Worm (Caenorhabditis elegans): Measurements from ENCODE around the gene F40H6.5.

The F40H6.5 gene

DNA sequence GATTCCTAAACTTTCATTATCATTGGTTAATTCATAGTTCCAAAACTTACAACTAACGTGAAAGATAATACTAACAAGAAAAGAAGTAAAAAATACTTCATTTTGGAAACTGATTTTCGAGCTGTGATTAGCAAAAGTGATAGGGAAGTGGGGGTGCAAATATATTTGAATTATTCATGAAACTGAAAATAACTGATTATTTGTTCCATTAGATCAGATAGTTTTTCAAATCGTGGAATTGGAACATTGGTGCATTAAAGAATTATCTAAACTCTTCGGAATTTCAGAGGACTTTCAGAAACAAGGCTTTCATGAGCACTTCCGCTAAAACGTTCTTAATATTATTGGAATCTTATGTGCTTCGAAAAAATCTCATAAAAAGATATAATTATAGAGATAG lies at the start of gene F40H6.5:
TSS of gene F40H6.5 (minus strand) at position 101 of the 400 bp plus-strand sequence.
- TF ChIP-seq zfh-2 (GFP tag; conservative IDR thresholded peaks at IDR 0.05): no peak
- TF ChIP-seq F57C9.4 (tag; optimal IDR thresholded peaks at IDR 0.05): no peak
- no peak for TF ChIP-seq repo-1 (tag; optimal IDR thresholded peaks at IDR 0.05)

- no peak for TF ChIP-seq madf-6 (GFP tag; IDR thresholded peaks at IDR 0.05)
- TF ChIP-seq snpc-1.1 (tag; optimal IDR thresholded peaks at IDR 0.05; ENCODE audit: insufficient read depth): no peak
- no peak for TF ChIP-seq T26A5.8 (tag; optimal IDR thresholded peaks at IDR 0.05)
- TF ChIP-seq ccch-3 (GFP tag; optimal IDR thresholded peaks at IDR 0.05): no peak
- no peak for TF ChIP-seq ZK185.1 (tag; optimal IDR thresholded peaks at IDR 0.05; ENCODE audit: poor library complexity, severe bottlenecking)
- TF ChIP-seq bed-1 (GFP tag; IDR thresholded peaks at IDR 0.05): no peak
Measured at ce11 chrIII:6102762-6103161, 47.2 kb upstream of the F40H6.5 start, which contains the start of gene C05D10.4. Gene C05D10.4 (minus strand): TSS chrIII:6102862.

ce11 chrIII:6095654-6096053 lies 40.0 kb upstream of the F40H6.5 start:
- no peak for TF ChIP-seq F37B4.10 (GFP tag; IDR thresholded peaks at IDR 0.05)
- no peak for TF ChIP-seq hsf-1 (GFP tag; IDR thresholded peaks at IDR 0.05)
- no peak for TF ChIP-seq mes-4 (tag; optimal IDR thresholded peaks at IDR 0.05)
- TF ChIP-seq snpc-3.4 (tag; optimal IDR thresholded peaks at IDR 0.05): no peak
- TF ChIP-seq cebp-1 (GFP tag; IDR thresholded peaks at IDR 0.05): no peak
- TF ChIP-seq cebp-1 (tag; optimal IDR thresholded peaks at IDR 0.05): no peak
- no peak for TF ChIP-seq nhr-80 (tag; optimal IDR thresholded peaks at IDR 0.05)
- TF ChIP-seq xnd-1 (tag; optimal IDR thresholded peaks at IDR 0.05): no peak
- TF ChIP-seq chd-7 (tag; optimal IDR thresholded peaks at IDR 0.05): no peak
- TF ChIP-seq F10E7.11 (tag; optimal IDR thresholded peaks at IDR 0.05): no peak

DNA sequence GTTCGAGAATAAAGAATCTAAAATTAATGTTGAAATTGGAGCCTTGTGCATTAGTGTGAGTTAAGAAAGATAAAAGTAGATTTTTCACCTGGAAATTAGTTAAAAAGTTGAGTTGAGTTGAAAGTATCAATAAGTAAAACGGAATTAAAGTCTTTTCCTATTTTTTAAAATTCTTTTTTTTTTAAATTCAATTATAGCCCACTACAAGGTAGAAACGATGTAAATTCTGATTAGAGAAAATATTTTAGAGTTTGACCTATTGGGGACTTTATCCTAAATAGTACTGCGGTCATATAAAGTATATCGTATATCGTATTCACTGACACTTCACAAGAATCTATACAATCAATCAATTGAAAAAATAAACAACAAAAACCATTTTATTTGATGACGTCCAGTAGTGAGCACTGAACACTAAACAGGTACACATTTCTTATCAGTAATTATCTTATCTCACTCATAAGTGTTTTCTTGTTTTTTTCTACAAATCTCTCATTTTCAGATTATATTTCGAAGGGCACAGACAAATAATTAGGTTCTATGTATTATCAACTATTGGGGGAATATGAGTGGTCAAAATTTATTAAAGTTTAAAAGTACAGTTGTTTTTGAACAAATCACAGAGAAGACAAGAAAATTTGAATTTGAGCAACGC lies 32.2 kb upstream of the F40H6.5 start, which contains the start of gene wht-1:
TSS of gene wht-1 (minus strand) at position 51 of the 655 bp plus-strand sequence.
- TF ChIP-seq tbx-9 (tag; optimal IDR thresholded peaks at IDR 0.05; ENCODE audit: borderline replicate concordance) (no peak), nhr-80 (tag; optimal IDR thresholded peaks at IDR 0.05) (peak; percentile 45)

- TF ChIP-seq sptf-2 (GFP tag; optimal IDR thresholded peaks at IDR 0.05): no peak
- no peak for TF ChIP-seq chd-7 (tag; optimal IDR thresholded peaks at IDR 0.05)
- TF ChIP-seq F33H1.4 (GFP tag; IDR thresholded peaks at IDR 0.05): no peak
- no peak for TF ChIP-seq lin-35 (GFP tag; optimal IDR thresholded peaks at IDR 0.05)
- no peak for TF ChIP-seq let-607 (tag; optimal IDR thresholded peaks at IDR 0.05)
- TF ChIP-seq Y53G8AR.9 (GFP tag; conservative IDR thresholded peaks at IDR 0.05): no peak
- TF ChIP-seq tlf-1 (GFP tag; optimal IDR thresholded peaks at IDR 0.05): no peak
- no peak for TF ChIP-seq Y56A3A.18 (GFP tag; IDR thresholded peaks at IDR 0.05)
- no peak for TF ChIP-seq nhr-120 (GFP tag; IDR thresholded peaks at IDR 0.05)
- TF ChIP-seq K11D2.4 (GFP tag; IDR thresholded peaks at IDR 0.05): no peak
- no peak for TF ChIP-seq hmg-20 (GFP tag; IDR thresholded peaks at IDR 0.05)
- TF ChIP-seq ztf-6 (GFP tag; IDR thresholded peaks at IDR 0.05): no peak
- no peak for TF ChIP-seq let-526 (GFP tag; IDR thresholded peaks at IDR 0.05)
- TF ChIP-seq Y95B8A.8 (GFP tag; IDR thresholded peaks at IDR 0.05): no peak
Measured at ce11 chrIII:6085311-6085710, 29.7 kb upstream of the F40H6.5 start.

All from whole organism, young adult.